Fruit fly (Drosophila melanogaster): ENCODE measurements around the gene Ncc69.

The Ncc69 gene

DNA sequence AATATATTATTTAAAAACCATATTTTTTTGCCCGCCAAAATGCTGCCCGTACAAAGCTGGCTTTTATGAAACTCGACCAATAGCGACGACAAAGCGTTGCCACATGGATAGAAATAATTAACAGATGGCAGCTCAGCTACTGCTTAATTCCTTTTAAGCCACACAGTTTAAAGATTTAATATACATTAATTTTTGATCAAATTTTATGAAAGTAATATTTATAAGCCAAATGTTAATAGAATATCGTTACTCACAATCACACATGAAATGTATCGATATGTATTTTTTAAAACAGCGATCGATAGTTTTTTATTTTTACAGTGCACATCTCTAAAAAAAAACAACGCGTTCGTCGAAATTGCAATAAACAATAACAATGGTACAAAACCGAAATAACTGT, 54.9 kb downstream of the Ncc69 start, which contains the start of gene CG10418 (continued):
- TF ChIP-seq ems (GFP tag; optimal IDR thresholded peaks at IDR 0.05) = no peak
- no peak for TF ChIP-seq GATAe (GFP tag; conservative IDR thresholded peaks at IDR 0.05)
- TF ChIP-seq vnd (GFP tag; IDR thresholded peaks at IDR 0.05; ENCODE audit: partially characterized antibody) = peak; percentile 69
- TF ChIP-seq CG12769 (tag; optimal IDR thresholded peaks at IDR 0.05) = no peak
- no peak for TF ChIP-seq otp (GFP tag; IDR thresholded peaks at IDR 0.05)
- no peak for TF ChIP-seq ftz-f1 (GFP tag; optimal IDR thresholded peaks at IDR 0.05)
- no peak for TF ChIP-seq CG9727 (GFP tag; optimal IDR thresholded peaks at IDR 0.05)
- peak; percentile 99 for TF ChIP-seq CG18011 (GFP tag; optimal IDR thresholded peaks at IDR 0.05)
- TF ChIP-seq Sox100B (GFP tag; optimal IDR thresholded peaks at IDR 0.05) = no peak
- TF ChIP-seq Fer3 (tag; optimal IDR thresholded peaks at IDR 0.05) = no peak
- peak; percentile 67 for TF ChIP-seq sisA (GFP tag; IDR thresholded peaks at IDR 0.05)
- TF ChIP-seq stwl (tag; optimal IDR thresholded peaks at IDR 0.05) = peak; percentile 58
- TF ChIP-seq sens (GFP tag) = peak; percentile 82
- no peak for TF ChIP-seq kay (GFP tag; optimal IDR thresholded peaks at IDR 0.05)
- peak; percentile 1 for TF ChIP-seq CG18476 (GFP tag; optimal IDR thresholded peaks at IDR 0.05)
- TF ChIP-seq dan (GFP tag; IDR thresholded peaks at IDR 0.05) = no peak
- no peak for TF ChIP-seq CG11085 (GFP tag; IDR thresholded peaks at IDR 0.05)
- peak; percentile 32 for TF ChIP-seq vvl (GFP tag; IDR thresholded peaks at IDR 0.05)
- peak; percentile 50 for TF ChIP-seq gem (tag; optimal IDR thresholded peaks at IDR 0.05)
- peak; percentile 6 for TF ChIP-seq fu2 (GFP tag; optimal IDR thresholded peaks at IDR 0.05)
- TF ChIP-seq Bteb2 (GFP tag; optimal IDR thresholded peaks at IDR 0.05) = peak; percentile 26
- no peak for TF ChIP-seq Jarid2 (GFP tag; optimal IDR thresholded peaks at IDR 0.05)
- no peak for TF ChIP-seq CG12071 (GFP tag; optimal IDR thresholded peaks at IDR 0.05)
- peak; percentile 33 for TF ChIP-seq CG7839 (tag; optimal IDR thresholded peaks at IDR 0.05)
- TF ChIP-seq CG4820 (GFP tag; optimal IDR thresholded peaks at IDR 0.05) = peak; percentile 3
- no peak for TF ChIP-seq NC2α (GFP tag; optimal IDR thresholded peaks at IDR 0.05)
- no peak for TF ChIP-seq scrt (GFP tag; optimal IDR thresholded peaks at IDR 0.05)
- TF ChIP-seq CG2875 (GFP tag; optimal IDR thresholded peaks at IDR 0.05) = no peak
- no peak for TF ChIP-seq CG15269 (tag; optimal IDR thresholded peaks at IDR 0.05)
- TF ChIP-seq CG18764 (GFP tag; optimal IDR thresholded peaks at IDR 0.05) = peak; percentile 11
- TF ChIP-seq corto (GFP tag; optimal IDR thresholded peaks at IDR 0.05) = no peak
- no peak for TF ChIP-seq Dad (GFP tag; optimal IDR thresholded peaks at IDR 0.05)
- no peak for TF ChIP-seq CG13296 (GFP tag; optimal IDR thresholded peaks at IDR 0.05)
- no peak for TF ChIP-seq CG14050 (GFP tag; IDR thresholded peaks at IDR 0.05)
- TF ChIP-seq cwo (GFP tag; optimal IDR thresholded peaks at IDR 0.05) = no peak
- TF ChIP-seq CG2712 (tag; optimal IDR thresholded peaks at IDR 0.05) = peak; percentile 67
- TF ChIP-seq CG17361 (GFP tag; IDR thresholded peaks at IDR 0.05) = no peak; the same call in 2 of the 3 replicates
- TF ChIP-seq CG2116 (GFP tag; optimal IDR thresholded peaks at IDR 0.05) = peak; percentile 82
- peak; percentile 39 for TF ChIP-seq tin (GFP tag; optimal IDR thresholded peaks at IDR 0.05)
- no peak for TF ChIP-seq pfk (GFP tag; optimal IDR thresholded peaks at IDR 0.05)
- TF ChIP-seq nerfin-1 (tag; optimal IDR thresholded peaks at IDR 0.05) = peak; percentile 28
- no peak for TF ChIP-seq lbe (GFP tag; optimal IDR thresholded peaks at IDR 0.05)
- no peak for TF ChIP-seq Sry-β (GFP tag; optimal IDR thresholded peaks at IDR 0.05)
- TF ChIP-seq CG14667 (GFP tag; IDR thresholded peaks at IDR 0.05) = no peak
- no peak for TF ChIP-seq Antp (GFP tag; optimal IDR thresholded peaks at IDR 0.05)
- TF ChIP-seq Mad (GFP tag; optimal IDR thresholded peaks at IDR 0.05) = peak; percentile 8
- no peak for TF ChIP-seq run (tag; optimal IDR thresholded peaks at IDR 0.05)
- peak; percentile 12 for TF ChIP-seq CG8478 (optimal IDR thresholded peaks at IDR 0.05)
- peak; percentile 77 for TF ChIP-seq CG3847 (GFP tag; IDR thresholded peaks at IDR 0.05)
- TF ChIP-seq CG12299 (tag; optimal IDR thresholded peaks at IDR 0.05) = no peak
- no peak for TF ChIP-seq gsb (GFP tag; IDR thresholded peaks at IDR 0.05)
- no peak for TF ChIP-seq CG43689 (GFP tag; IDR thresholded peaks at IDR 0.05)

All from whole organism, embryonic.